Worm (Caenorhabditis elegans): ENCODE results near the gene dmsr-16.

The dmsr-16 gene

DNA sequence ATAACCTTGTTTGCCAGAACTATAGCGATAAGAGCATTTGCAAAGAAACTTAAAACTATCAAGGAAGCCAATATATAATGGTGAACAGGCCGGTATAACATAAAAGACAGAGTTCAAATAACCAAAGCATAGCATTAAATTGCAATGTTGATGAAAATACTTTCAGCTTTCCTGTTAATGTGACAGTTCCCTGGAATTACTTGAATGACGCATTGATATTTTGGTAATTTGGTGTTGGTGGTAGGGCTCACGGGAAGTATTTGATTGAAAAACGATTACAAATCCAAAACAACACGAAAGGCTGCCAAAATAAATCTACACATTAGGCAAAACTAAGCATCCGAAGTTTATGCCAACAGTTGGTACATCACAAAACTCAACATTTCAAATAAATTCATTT is at the start of gene dmsr-16:
Gene dmsr-16 (minus strand): TSS at position 101 of the 400 bp plus-strand sequence.
- TF ChIP-seq pha-4 (tag; optimal IDR thresholded peaks at IDR 0.05): no peak
- no peak for TF ChIP-seq bed-3 (GFP tag; optimal IDR thresholded peaks at IDR 0.05)
- no peak for TF ChIP-seq nhr-12 (tag; optimal IDR thresholded peaks at IDR 0.05)

DNA sequence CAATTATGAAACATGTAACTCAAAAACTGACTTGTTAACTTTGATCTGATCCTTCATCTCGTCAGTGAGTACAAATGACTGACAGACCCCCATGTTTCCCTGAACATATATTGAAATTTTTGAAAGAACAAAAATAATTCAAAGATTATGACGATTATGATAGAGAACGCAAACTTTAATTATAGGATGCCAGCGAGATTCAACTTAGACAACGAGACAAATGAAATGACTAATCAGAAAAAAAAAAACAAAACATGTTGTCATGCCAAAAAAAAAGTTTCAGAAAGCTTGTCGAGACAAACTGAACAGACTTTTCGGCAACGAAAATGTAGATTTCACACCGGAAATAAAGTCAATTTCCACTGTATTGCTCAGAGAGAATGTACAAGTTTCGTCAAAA is 45.8 kb upstream of the dmsr-16 start, which contains the start of gene gpa-10:
Gene gpa-10 (minus strand): TSS at position 101 of the 400 bp plus-strand sequence.
- TF ChIP-seq drap-1 (GFP tag; optimal IDR thresholded peaks at IDR 0.05): no peak
- TF ChIP-seq ztf-11 (tag; optimal IDR thresholded peaks at IDR 0.05): no peak
- TF ChIP-seq nhr-28 (tag; optimal IDR thresholded peaks at IDR 0.05): no peak
- no peak for TF ChIP-seq cnd-1 (tag; optimal IDR thresholded peaks at IDR 0.05)
- no peak for TF ChIP-seq ceh-43 (GFP tag; optimal IDR thresholded peaks at IDR 0.05)
- no peak for TF ChIP-seq pha-4 (tag; optimal IDR thresholded peaks at IDR 0.05)
- TF ChIP-seq nhr-2 (tag; optimal IDR thresholded peaks at IDR 0.05): no peak
- TF ChIP-seq elt-3 (tag; optimal IDR thresholded peaks at IDR 0.05): no peak
- no peak for TF ChIP-seq nhr-237 (tag; optimal IDR thresholded peaks at IDR 0.05)
- TF ChIP-seq nhr-12 (tag; optimal IDR thresholded peaks at IDR 0.05): no peak
- no peak for TF ChIP-seq lin-13 (tag; optimal IDR thresholded peaks at IDR 0.05)
- TF ChIP-seq elt-1 (tag; optimal IDR thresholded peaks at IDR 0.05; ENCODE audit: borderline replicate concordance, insufficient read depth): no peak
- TF ChIP-seq sem-2 (GFP tag; optimal IDR thresholded peaks at IDR 0.05): no peak
- no peak for TF ChIP-seq mep-1 (tag; optimal IDR thresholded peaks at IDR 0.05)
- TF ChIP-seq zip-8 (tag; optimal IDR thresholded peaks at IDR 0.05): no peak
- no peak for TF ChIP-seq ces-1 (GFP tag; optimal IDR thresholded peaks at IDR 0.05)
- no peak for TF ChIP-seq blmp-1 (tag; optimal IDR thresholded peaks at IDR 0.05)
- TF ChIP-seq M03D4.4 (tag; optimal IDR thresholded peaks at IDR 0.05): no peak
- no peak for TF ChIP-seq bed-3 (GFP tag; optimal IDR thresholded peaks at IDR 0.05)

- TF ChIP-seq mab-5 (tag; optimal IDR thresholded peaks at IDR 0.05): no peak
- no peak for TF ChIP-seq mls-2 (tag; optimal IDR thresholded peaks at IDR 0.05)
- TF ChIP-seq unc-39 (tag; optimal IDR thresholded peaks at IDR 0.05): no peak
- TF ChIP-seq hlh-1 (tag; optimal IDR thresholded peaks at IDR 0.05): no peak
- TF ChIP-seq nhr-12 (tag; optimal IDR thresholded peaks at IDR 0.05): no peak
- no peak for TF ChIP-seq nhr-28 (tag; optimal IDR thresholded peaks at IDR 0.05)
- TF ChIP-seq nhr-2 (tag; optimal IDR thresholded peaks at IDR 0.05): no peak
- no peak for TF ChIP-seq zip-8 (tag; optimal IDR thresholded peaks at IDR 0.05)
- TF ChIP-seq pha-4 (tag; optimal IDR thresholded peaks at IDR 0.05): no peak
- TF ChIP-seq snpc-4 (tag; optimal IDR thresholded peaks at IDR 0.05): no peak
- TF ChIP-seq nhr-237 (tag; optimal IDR thresholded peaks at IDR 0.05): no peak
- TF ChIP-seq bed-3 (GFP tag; optimal IDR thresholded peaks at IDR 0.05): no peak
- TF ChIP-seq nhr-76 (tag; optimal IDR thresholded peaks at IDR 0.05): no peak
- TF ChIP-seq ceh-39 (tag; optimal IDR thresholded peaks at IDR 0.05): no peak
- no peak for TF ChIP-seq sem-2 (GFP tag; optimal IDR thresholded peaks at IDR 0.05)
- no peak for TF ChIP-seq ceh-83 (GFP tag; optimal IDR thresholded peaks at IDR 0.05)
- TF ChIP-seq drap-1 (GFP tag; optimal IDR thresholded peaks at IDR 0.05): no peak
- TF ChIP-seq mep-1 (tag; optimal IDR thresholded peaks at IDR 0.05): no peak
- no peak for TF ChIP-seq tbx-8 (GFP tag; optimal IDR thresholded peaks at IDR 0.05)
Observed at ce11 chrV:6846507-6846906, 37.6 kb upstream of the dmsr-16 start, which contains the start of gene lgc-54. TSS of gene lgc-54 (minus strand) at chrV:6846607.

DNA sequence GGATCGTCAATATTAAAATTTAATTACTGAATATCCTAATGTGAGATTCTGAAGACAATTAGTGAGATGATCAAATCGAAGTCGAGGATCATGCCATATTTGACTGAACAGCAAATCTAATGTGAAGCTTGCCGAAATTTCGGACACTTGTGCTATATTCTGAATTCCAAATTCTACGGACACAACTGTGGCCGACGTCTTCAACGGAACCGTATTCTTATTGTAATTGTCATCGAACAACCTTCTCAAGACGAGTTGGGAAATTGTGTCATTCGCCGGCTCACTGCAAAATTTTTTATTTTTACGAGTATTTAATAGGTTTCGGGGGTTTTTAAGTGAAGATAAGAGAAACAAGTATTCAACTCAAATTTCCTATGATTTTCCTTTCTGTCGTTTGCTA is 33.6 kb upstream of the dmsr-16 start, which contains the start of gene T15B7.1:
Gene T15B7.1 (plus strand): TSS at position 301 of the 400 bp plus-strand sequence.
- TF ChIP-seq hlh-1 (tag; optimal IDR thresholded peaks at IDR 0.05) (no peak), M03D4.4 (tag; optimal IDR thresholded peaks at IDR 0.05) (no peak), nhr-28 (tag; optimal IDR thresholded peaks at IDR 0.05) (no peak), elt-3 (tag; optimal IDR thresholded peaks at IDR 0.05) (no peak), mls-2 (tag; optimal IDR thresholded peaks at IDR 0.05) (no peak), snpc-4 (tag; optimal IDR thresholded peaks at IDR 0.05) (no peak), ztf-11 (tag; optimal IDR thresholded peaks at IDR 0.05) (no peak), tbx-8 (GFP tag; optimal IDR thresholded peaks at IDR 0.05) (no peak), nhr-76 (tag; optimal IDR thresholded peaks at IDR 0.05) (no peak), ceh-43 (GFP tag; optimal IDR thresholded peaks at IDR 0.05) (no peak), ceh-39 (tag; optimal IDR thresholded peaks at IDR 0.05) (no peak), lin-13 (tag; optimal IDR thresholded peaks at IDR 0.05) (no peak), zip-8 (tag; optimal IDR thresholded peaks at IDR 0.05) (no peak), sptf-1 (tag; optimal IDR thresholded peaks at IDR 0.05) (no peak), mab-5 (tag; optimal IDR thresholded peaks at IDR 0.05) (no peak), ces-1 (GFP tag; optimal IDR thresholded peaks at IDR 0.05) (no peak), bed-3 (GFP tag; optimal IDR thresholded peaks at IDR 0.05) (no peak), unc-62 (GFP tag; optimal IDR thresholded peaks at IDR 0.05) (no peak), blmp-1 (tag; optimal IDR thresholded peaks at IDR 0.05) (no peak), nhr-2 (tag; optimal IDR thresholded peaks at IDR 0.05) (no peak)

ce11 chrV:6839008-6839407 is 30.1 kb upstream of the dmsr-16 start, which contains the start of gene hpo-8:
TSS of gene hpo-8 (plus strand) at chrV:6839289.
- no peak for TF ChIP-seq nhr-237 (tag; optimal IDR thresholded peaks at IDR 0.05)
- no peak for TF ChIP-seq hlh-1 (tag; optimal IDR thresholded peaks at IDR 0.05)
- TF ChIP-seq sptf-1 (tag; optimal IDR thresholded peaks at IDR 0.05): no peak
- no peak for TF ChIP-seq elt-3 (tag; optimal IDR thresholded peaks at IDR 0.05)
- TF ChIP-seq nhr-28 (tag; optimal IDR thresholded peaks at IDR 0.05): no peak
- TF ChIP-seq unc-39 (tag; optimal IDR thresholded peaks at IDR 0.05): no peak
- TF ChIP-seq lin-13 (tag; optimal IDR thresholded peaks at IDR 0.05): no peak
- TF ChIP-seq ceh-83 (GFP tag; optimal IDR thresholded peaks at IDR 0.05): no peak
- no peak for TF ChIP-seq unc-120 (tag; optimal IDR thresholded peaks at IDR 0.05; ENCODE audit: poor library complexity, severe bottlenecking)
